Fruit fly (Drosophila melanogaster): ENCODE results near the gene fbl.
A peak's percentile ranks its signal among the peaks of the same experiment; 100 is the strongest.

fbl gene

DNA sequence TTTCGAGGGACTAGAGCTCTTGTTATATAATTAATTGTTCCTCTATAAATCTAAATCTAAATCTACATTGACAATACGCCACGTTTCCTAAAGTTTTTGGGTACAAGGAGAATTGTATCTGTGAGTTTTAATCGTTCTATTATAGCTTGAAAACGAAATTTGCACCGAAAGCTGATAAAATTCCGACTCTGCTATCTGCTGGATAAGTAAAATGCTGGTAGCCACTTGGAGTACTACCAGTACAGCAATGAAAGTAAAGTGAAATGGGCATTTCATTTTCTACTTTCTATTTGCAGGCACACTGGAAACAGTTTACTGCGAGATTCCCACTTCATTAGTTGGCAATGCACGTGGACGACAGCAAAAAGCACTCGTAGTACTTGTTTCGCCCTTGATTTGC is 31.1 kb upstream of the fbl start, which contains the start of gene CG5618:
CG5618 (plus strand) TSS at position 301 of the 400 bp plus-strand sequence.
- TF ChIP-seq CG8159 (tag; optimal IDR thresholded peaks at IDR 0.05) (no peak), D1 (tag; optimal IDR thresholded peaks at IDR 0.05) (no peak), Snoo (tag; optimal IDR thresholded peaks at IDR 0.05) (no peak)

- no peak for TF ChIP-seq CG17806 (tag; optimal IDR thresholded peaks at IDR 0.05)
- TF ChIP-seq CG12605 (GFP tag; IDR thresholded peaks at IDR 0.05), result 0 out of 2 replicates have a peak, but pooled peaks have one; percentile 13
- TF ChIP-seq CG32121 (GFP tag; IDR thresholded peaks at IDR 0.05), result 0 out of 2 replicates have a peak, but pooled peaks have one; percentile 9
- TF ChIP-seq CG15710 (tag; optimal IDR thresholded peaks at IDR 0.05), result no peak
- no peak for TF ChIP-seq EcR (GFP tag; optimal IDR thresholded peaks at IDR 0.05)
- TF ChIP-seq rn (GFP tag; IDR thresholded peaks at IDR 0.05), result no peak
- TF ChIP-seq D1 (tag; optimal IDR thresholded peaks at IDR 0.05), result no peak
- no peak for TF ChIP-seq Ets98B (GFP tag; IDR thresholded peaks at IDR 0.05)
- no peak for TF ChIP-seq fd96Ca (GFP tag; IDR thresholded peaks at IDR 0.05)
- peak; percentile 87 for TF ChIP-seq CG8159 (tag; optimal IDR thresholded peaks at IDR 0.05)
- TF ChIP-seq Pif1B (GFP tag; optimal IDR thresholded peaks at IDR 0.05), result no peak
- TF ChIP-seq CG8301 (tag; optimal IDR thresholded peaks at IDR 0.05), result no peak
- no peak for TF ChIP-seq CG4496 (GFP tag; IDR thresholded peaks at IDR 0.05)
Observed at dm6 chr3L:20353726-20354332, 30.4 kb upstream of the fbl start.

DNA sequence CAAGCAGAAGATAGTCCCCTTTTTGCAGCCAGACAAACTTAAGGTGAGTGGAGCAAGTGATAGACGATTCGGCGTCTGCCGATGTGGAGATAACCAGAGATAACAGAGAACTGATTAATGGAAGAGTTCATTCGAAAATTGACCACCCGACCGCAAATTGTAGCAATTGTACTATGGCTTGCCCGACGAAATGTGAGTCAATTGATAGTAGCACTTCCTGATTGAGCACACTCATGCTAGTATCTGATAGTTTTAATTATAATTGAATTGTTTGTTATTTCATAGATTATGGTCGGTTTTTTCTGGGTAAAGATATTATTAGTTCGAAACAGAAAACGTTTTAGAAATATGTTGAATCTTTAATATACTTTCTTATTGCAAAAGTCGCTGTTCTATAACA is 29.9 kb upstream of the fbl start:
- TF ChIP-seq D1 (tag; optimal IDR thresholded peaks at IDR 0.05), result no peak

dm6 chr3L:20354872-20355271 is 29.4 kb upstream of the fbl start:
- TF ChIP-seq EcR (GFP tag; optimal IDR thresholded peaks at IDR 0.05) (peak; percentile 82), fd96Ca (GFP tag; IDR thresholded peaks at IDR 0.05) (no peak)

- TF ChIP-seq CG9948 (tag; optimal IDR thresholded peaks at IDR 0.05), result no peak
- TF ChIP-seq EcR (GFP tag; optimal IDR thresholded peaks at IDR 0.05), result no peak
- TF ChIP-seq Snoo (tag; optimal IDR thresholded peaks at IDR 0.05), result no peak
- no peak for TF ChIP-seq Ets98B (GFP tag; IDR thresholded peaks at IDR 0.05)
- no peak for TF ChIP-seq Pif1B (GFP tag; optimal IDR thresholded peaks at IDR 0.05)
- no peak for TF ChIP-seq CG15710 (tag; optimal IDR thresholded peaks at IDR 0.05)
- TF ChIP-seq CG8159 (tag; optimal IDR thresholded peaks at IDR 0.05), result no peak
Observed at dm6 chr3L:20356613-20357012, 27.6 kb upstream of the fbl start, which contains the start of gene kin17. Gene kin17, plus strand, starts transcription at chr3L:20356807.

dm6 chr3L:20358212-20358611 is 26.0 kb upstream of the fbl start, which contains the start of gene CG5665:
Gene CG5665, plus strand, starts transcription at chr3L:20358512.
- TF ChIP-seq CG9948 (tag; optimal IDR thresholded peaks at IDR 0.05) (no peak), rn (GFP tag; IDR thresholded peaks at IDR 0.05) (no peak), CG15710 (tag; optimal IDR thresholded peaks at IDR 0.05) (no peak), CG32121 (GFP tag; IDR thresholded peaks at IDR 0.05) (no peak), CG12605 (GFP tag; IDR thresholded peaks at IDR 0.05) (no peak), CG10348 (GFP tag; IDR thresholded peaks at IDR 0.05) (no peak), Snoo (tag; optimal IDR thresholded peaks at IDR 0.05) (no peak), CG13204 (GFP tag; optimal IDR thresholded peaks at IDR 0.05) (no peak), CG8301 (tag; optimal IDR thresholded peaks at IDR 0.05) (no peak), CG17806 (tag; optimal IDR thresholded peaks at IDR 0.05) (no peak), Ets98B (GFP tag; IDR thresholded peaks at IDR 0.05) (no peak), fd96Ca (GFP tag; IDR thresholded peaks at IDR 0.05) (no peak), CG4496 (GFP tag; IDR thresholded peaks at IDR 0.05) (no peak), D1 (tag; optimal IDR thresholded peaks at IDR 0.05) (no peak), CG8159 (tag; optimal IDR thresholded peaks at IDR 0.05) (no peak)

dm6 chr3L:20361389-20361788 is 22.8 kb upstream of the fbl start, which contains the start of gene Prim2:
Gene Prim2, minus strand, starts transcription at chr3L:20361585.
- no peak for TF ChIP-seq rn (GFP tag; IDR thresholded peaks at IDR 0.05)
- no peak for TF ChIP-seq CG34367 (tag; optimal IDR thresholded peaks at IDR 0.05)
- TF ChIP-seq CG10348 (GFP tag; IDR thresholded peaks at IDR 0.05), result no peak
- no peak for TF ChIP-seq CG13204 (GFP tag; optimal IDR thresholded peaks at IDR 0.05)
- TF ChIP-seq CG14655 (GFP tag; optimal IDR thresholded peaks at IDR 0.05), result no peak
- no peak for TF ChIP-seq fd96Ca (GFP tag; IDR thresholded peaks at IDR 0.05)
- no peak for TF ChIP-seq CG8301 (tag; optimal IDR thresholded peaks at IDR 0.05)
- no peak for TF ChIP-seq Pif1A (GFP tag; optimal IDR thresholded peaks at IDR 0.05)
- no peak for TF ChIP-seq CG17806 (tag; optimal IDR thresholded peaks at IDR 0.05)
- TF ChIP-seq D1 (tag; optimal IDR thresholded peaks at IDR 0.05), result no peak
- TF ChIP-seq CG32121 (GFP tag; IDR thresholded peaks at IDR 0.05), result no peak
- no peak for TF ChIP-seq CG9948 (tag; optimal IDR thresholded peaks at IDR 0.05)
- TF ChIP-seq CG4496 (GFP tag; IDR thresholded peaks at IDR 0.05), result no peak
- no peak for TF ChIP-seq Snoo (tag; optimal IDR thresholded peaks at IDR 0.05)
- no peak for TF ChIP-seq Pif1B (GFP tag; optimal IDR thresholded peaks at IDR 0.05)
- TF ChIP-seq gl (tag; optimal IDR thresholded peaks at IDR 0.05), result no peak
- TF ChIP-seq CG15710 (tag; optimal IDR thresholded peaks at IDR 0.05), result no peak
- TF ChIP-seq CG12605 (GFP tag; IDR thresholded peaks at IDR 0.05), result no peak

Measured in whole organism, pupa.